Fruit fly (Drosophila melanogaster): ENCODE measurements around the gene CG13901.
A peak's percentile ranks its signal among the peaks of the same experiment; 100 is the strongest.

CG13901 gene

dm6 chr3L:791251-791991 lies 46.2 kb downstream of the CG13901 start (continued):
- TF ChIP-seq Awh (GFP tag; IDR thresholded peaks at IDR 0.05): no peak; the same call in 1 of the 2 replicates
- TF ChIP-seq odd (GFP tag; optimal IDR thresholded peaks at IDR 0.05): peak; percentile 64
- TF ChIP-seq CG14965 (GFP tag; optimal IDR thresholded peaks at IDR 0.05; ENCODE audit: borderline replicate concordance): no peak
- TF ChIP-seq CG12942 (GFP tag; optimal IDR thresholded peaks at IDR 0.05): peak; percentile 23
- no peak for TF ChIP-seq CG4730 (GFP tag; IDR thresholded peaks at IDR 0.05)
- peak; percentile 5 for TF ChIP-seq CG33213 (GFP tag; optimal IDR thresholded peaks at IDR 0.05)
- no peak for TF ChIP-seq zf30C (GFP tag; optimal IDR thresholded peaks at IDR 0.05)
- TF ChIP-seq ranshi (GFP tag; IDR thresholded peaks at IDR 0.05): peak; percentile 38; the same call in 1 of the 2 replicates
- TF ChIP-seq CG9932 (GFP tag; IDR thresholded peaks at IDR 0.05): 0 out of 2 replicates have a peak, but pooled peaks have one; percentile 24
- TF ChIP-seq inv (GFP tag; IDR thresholded peaks at IDR 0.05; ENCODE audit: partially characterized antibody): peak; percentile 48; the same call in 1 of the 2 replicates
- TF ChIP-seq peb (GFP tag; IDR thresholded peaks at IDR 0.05): peak; percentile 32; the same call in 1 of the 2 replicates
- TF ChIP-seq Hr51 (GFP tag; optimal IDR thresholded peaks at IDR 0.05): peak in 1 of 2 experiments; percentile 81
- TF ChIP-seq tap (tag; optimal IDR thresholded peaks at IDR 0.05): peak; percentile 51
- TF ChIP-seq lov (optimal IDR thresholded peaks at IDR 0.05): no peak
- no peak for TF ChIP-seq lov (GFP tag; IDR thresholded peaks at IDR 0.05)
- TF ChIP-seq H15 (GFP tag; IDR thresholded peaks at IDR 0.05): 0 out of 3 replicates have a peak, but pooled peaks have one; percentile 27
- no peak for TF ChIP-seq Hand (GFP tag; optimal IDR thresholded peaks at IDR 0.05)
- TF ChIP-seq Antp (GFP tag; optimal IDR thresholded peaks at IDR 0.05): peak; percentile 33
- TF ChIP-seq CG14050 (GFP tag; IDR thresholded peaks at IDR 0.05): peak; percentile 46; the same call in 2 of the 3 replicates
- peak; percentile 24 for TF ChIP-seq CG6765 (GFP tag; optimal IDR thresholded peaks at IDR 0.05)
- TF ChIP-seq Xbp1 (GFP tag; optimal IDR thresholded peaks at IDR 0.05): peak; percentile 66
- TF ChIP-seq fd64A (GFP tag; optimal IDR thresholded peaks at IDR 0.05): peak; percentile 18
- TF ChIP-seq Doc2 (GFP tag; IDR thresholded peaks at IDR 0.05): no peak
- peak; percentile 53 for TF ChIP-seq esg (GFP tag; conservative IDR thresholded peaks at IDR 0.05)
- peak; percentile 65 for TF ChIP-seq org-1 (GFP tag; optimal IDR thresholded peaks at IDR 0.05)
- peak; percentile 60 for TF ChIP-seq trem (tag; optimal IDR thresholded peaks at IDR 0.05)
- no peak for TF ChIP-seq hth (optimal IDR thresholded peaks at IDR 0.05)
- peak; percentile 43 for TF ChIP-seq dpn (GFP tag; optimal IDR thresholded peaks at IDR 0.05)
- TF ChIP-seq E2f2 (GFP tag; IDR thresholded peaks at IDR 0.05): 0 out of 2 replicates have a peak, but pooled peaks have one; percentile 38
- peak; percentile 36 for TF ChIP-seq CHES-1-like (GFP tag; optimal IDR thresholded peaks at IDR 0.05)
- no peak for TF ChIP-seq pan (optimal IDR thresholded peaks at IDR 0.05)
- peak in 1 of 2 experiments; percentile 65 for TF ChIP-seq pan (GFP tag; optimal IDR thresholded peaks at IDR 0.05 in 1 of 2, IDR thresholded peaks at IDR 0.05 in 1 of 2)
- peak; percentile 41 for TF ChIP-seq CG7271 (tag; optimal IDR thresholded peaks at IDR 0.05)
- no peak for TF ChIP-seq hbn (GFP tag; IDR thresholded peaks at IDR 0.05; ENCODE audit: partially characterized antibody)
- peak; percentile 81 for TF ChIP-seq dmrt99B (tag; optimal IDR thresholded peaks at IDR 0.05)
- TF ChIP-seq TFAM (GFP tag; optimal IDR thresholded peaks at IDR 0.05): no peak
- no peak for TF ChIP-seq Stat92E (GFP tag; optimal IDR thresholded peaks at IDR 0.05)
- peak; percentile 47; the same call in 1 of the 2 replicates for TF ChIP-seq wor (GFP tag; IDR thresholded peaks at IDR 0.05)
- TF ChIP-seq Aef1 (GFP tag; IDR thresholded peaks at IDR 0.05): no peak; the same call in 2 of the 3 replicates
- TF ChIP-seq Dp (GFP tag; optimal IDR thresholded peaks at IDR 0.05): no peak
- TF ChIP-seq gt (GFP tag; IDR thresholded peaks at IDR 0.05): no peak
- TF ChIP-seq NC2β (GFP tag; optimal IDR thresholded peaks at IDR 0.05): peak; percentile 41
- peak; percentile 29 for TF ChIP-seq jumu (GFP tag; optimal IDR thresholded peaks at IDR 0.05)
- TF ChIP-seq tgo (GFP tag; IDR thresholded peaks at IDR 0.05): peak; percentile 56
- TF ChIP-seq dimm (GFP tag; IDR thresholded peaks at IDR 0.05): no peak
- peak; percentile 46; the same call in 1 of the 3 replicates for TF ChIP-seq CG14860 (GFP tag; IDR thresholded peaks at IDR 0.05; ENCODE audit: partially characterized antibody)
- TF ChIP-seq gro (GFP tag; optimal IDR thresholded peaks at IDR 0.05): no peak
- TF ChIP-seq ttk (GFP tag; IDR thresholded peaks at IDR 0.05): 0 out of 2 replicates have a peak, but pooled peaks have one; percentile 28
- no peak for TF ChIP-seq Bdp1 (GFP tag; optimal IDR thresholded peaks at IDR 0.05)
- no peak for TF ChIP-seq CG8478 (optimal IDR thresholded peaks at IDR 0.05)

Measured in whole organism, embryonic.